Worm (Caenorhabditis elegans) whole organism, L1 larva: ENCODE results near the gene M03F4.4.

Source experiments
- C16A3.4 ChIP-seq: fragments of 150-350 bp; optimal IDR thresholded peaks from 2 replicates; lab custom pipeline; 2014; ENCODE audit warnings: missing biosample characterization, missing genetic modification characterization
- Y116A8C.19 ChIP-seq: sonication (generic microtip); optimal IDR thresholded peaks from 2 replicates; lab custom pipeline; 2016; ENCODE audit warnings: missing compliant biosample characterization, missing genetic modification characterization, borderline replicate concordance
- ceh-82 ChIP-seq, 3 experiments: fragments of 150-350 bp in 1 of 3; sonication (generic microtip) in 2 of 3; optimal IDR thresholded peaks; 2 replicates each; lab custom pipeline; 2014 to 2017; ENCODE audit warnings: missing biosample characterization in 3 of 3, missing genetic modification characterization in 3 of 3
- hpl-2 ChIP-seq: fragments of 150-350 bp; optimal IDR thresholded peaks from 2 replicates; lab custom pipeline; 2014; ENCODE audit warnings: missing biosample characterization, missing genetic modification reagents, missing genetic modification characterization
- nhr-12 ChIP-seq: sonication (generic microtip); optimal IDR thresholded peaks from 2 replicates; lab custom pipeline; 2017; ENCODE audit warnings: missing biosample characterization, missing genetic modification characterization
- unc-62 ChIP-seq: fragments of 150-350 bp; optimal IDR thresholded peaks from 2 replicates; lab custom pipeline; 2014; ENCODE audit warnings: missing biosample characterization, missing genetic modification reagents, missing genetic modification characterization

ce11 chrX:4911287-4911876, 45.8 kb downstream of the M03F4.4 start:
- no peak for TF ChIP-seq hpl-2
- TF ChIP-seq C16A3.4 (tag; lab: Kevin White, UChicago): no peak
- TF ChIP-seq ceh-82 (tag; optimal IDR thresholded peaks at IDR 0.05; lab: Kevin White, UChicago): no peak
- TF ChIP-seq unc-62 (GFP tag; lab: Kevin White, UChicago): no peak
- no peak for TF ChIP-seq Y116A8C.19 (tag; lab: Kevin White, UChicago)
- TF ChIP-seq nhr-12: no peak
